Fruit fly (Drosophila melanogaster) whole organism, embryonic: ENCODE results near the gene CG45490.

ENCODE experiments used
- B-H2 ChIP-seq: fragments of 200-800 bp; sonication (Bioruptor generic); optimal IDR thresholded peaks from 2 replicates; lab custom pipeline; 2018; ENCODE audit warnings: missing biosample characterization, mild to moderate bottlenecking, missing genetic modification characterization
- CG10543 ChIP-seq: fragments of 200-800 bp; sonication (Bioruptor generic); optimal IDR thresholded peaks from 3 replicates; lab custom pipeline; 2017; ENCODE audit warnings: missing biosample characterization, mild to moderate bottlenecking, missing genetic modification characterization, moderate library complexity
- CG11398 ChIP-seq: fragments of 200-800 bp; sonication (Bioruptor generic); optimal IDR thresholded peaks from 2 replicates; lab custom pipeline; 2016; ENCODE audit warnings: missing biosample characterization, missing genetic modification characterization
- CG12769 ChIP-seq: fragments of 200-800 bp; sonication (Bioruptor generic); optimal IDR thresholded peaks from 2 replicates; lab custom pipeline; 2019; ENCODE audit warnings: missing biosample characterization, mild to moderate bottlenecking, missing genetic modification characterization, moderate library complexity
- CG14014 ChIP-seq: fragments of 200-800 bp; sonication (Bioruptor generic); IDR thresholded peaks from 2 replicates; pipeline ENCODE4 v1.3.6; 2022; ENCODE audit warnings: missing biosample characterization, missing genetic modification characterization
- CG14860 ChIP-seq: fragments of 200-800 bp; sonication (Bioruptor generic); IDR thresholded peaks from 3 replicates; pipeline ENCODE4 v1.3.6; 2022; ENCODE audit warnings: missing biosample characterization, missing genetic modification characterization; ENCODE audit not compliant: partially characterized antibody
- CG15601 ChIP-seq: fragments of 200-800 bp; sonication (Bioruptor generic); optimal IDR thresholded peaks from 3 replicates; lab custom pipeline; 2019; ENCODE audit warnings: missing biosample characterization, mild to moderate bottlenecking, missing genetic modification characterization, moderate library complexity
- CG16779 ChIP-seq: fragments of 200-800 bp; sonication (Bioruptor generic); IDR thresholded peaks from 2 replicates; pipeline ENCODE4 v1.3.6; 2022; ENCODE audit warnings: missing biosample characterization, missing genetic modification characterization
- CG16863 ChIP-seq: fragments of 200-800 bp; sonication (Bioruptor generic); optimal IDR thresholded peaks from 3 replicates; lab custom pipeline; 2016; ENCODE audit warnings: missing biosample characterization, missing genetic modification characterization
- CG2116 ChIP-seq: fragments of 200-800 bp; sonication (Bioruptor generic); optimal IDR thresholded peaks from 3 replicates; lab custom pipeline; 2018; ENCODE audit warnings: missing biosample characterization, mild to moderate bottlenecking, missing genetic modification characterization
- CG42726 ChIP-seq: fragments of 200-800 bp; sonication (Bioruptor generic); IDR thresholded peaks from 2 replicates; pipeline ENCODE4 v1.3.6; 2022; ENCODE audit warnings: missing biosample characterization, missing genetic modification characterization; ENCODE audit not compliant: partially characterized antibody
- CG6175 ChIP-seq: fragments of 200-800 bp; sonication (Bioruptor generic); IDR thresholded peaks from 3 replicates; pipeline ENCODE4 v1.3.6; 2022; ENCODE audit warnings: missing biosample characterization, missing genetic modification characterization
- CG7963 ChIP-seq: fragments of 200-800 bp; sonication (Bioruptor generic); IDR thresholded peaks from 3 replicates; pipeline ENCODE4 v1.3.6; 2022; ENCODE audit warnings: missing biosample characterization, missing genetic modification characterization; ENCODE audit not compliant: partially characterized antibody
- CG8765 ChIP-seq: fragments of 200-800 bp; sonication (Bioruptor generic); IDR thresholded peaks from 2 replicates; pipeline ENCODE4 v1.3.6; 2022; ENCODE audit warnings: missing biosample characterization, missing genetic modification characterization
- CG9437 ChIP-seq: fragments of 200-800 bp; sonication (Bioruptor generic); optimal IDR thresholded peaks from 2 replicates; lab custom pipeline; 2018; ENCODE audit warnings: missing biosample characterization, mild to moderate bottlenecking, missing genetic modification characterization
- Dip3 ChIP-seq: fragments of 200-800 bp; sonication (Bioruptor generic); optimal IDR thresholded peaks from 3 replicates; lab custom pipeline; 2016; ENCODE audit warnings: missing biosample characterization, missing genetic modification characterization
- Eip74EF ChIP-seq, 2 experiments: fragments of 200-800 bp in 1 of 2; fragments of >200 bp in 1 of 2; sonication (Bioruptor generic) in 1 of 2; optimal IDR thresholded peaks; 2 replicates each; lab custom pipeline; 2017 to 2019; ENCODE audit warnings: missing biosample characterization in 2 of 2, missing genetic modification characterization in 2 of 2, mild to moderate bottlenecking in 1 of 2, moderate library complexity in 1 of 2
- Ets97D ChIP-seq: fragments of 200-800 bp; sonication (Bioruptor generic); optimal IDR thresholded peaks from 3 replicates; lab custom pipeline; 2016; ENCODE audit warnings: missing biosample characterization, missing genetic modification characterization
- Fer1 ChIP-seq: fragments of 200-800 bp; sonication (Bioruptor generic); optimal IDR thresholded peaks from 2 replicates; lab custom pipeline; 2017; ENCODE audit warnings: missing biosample characterization, mild to moderate bottlenecking, missing genetic modification characterization
- Hmx ChIP-seq: fragments of 200-800 bp; sonication (Bioruptor generic); optimal IDR thresholded peaks from 2 replicates; lab custom pipeline; 2016; ENCODE audit warnings: missing biosample characterization, missing genetic modification characterization
- Kr ChIP-seq: fragments of 200-800 bp; sonication (Bioruptor generic); optimal IDR thresholded peaks from 2 replicates; lab custom pipeline; 2017; ENCODE audit warnings: missing biosample characterization, mild to moderate bottlenecking, missing genetic modification characterization
- Med ChIP-seq: fragments of 200-800 bp; sonication (Bioruptor generic); peaks from one replicate; lab custom pipeline; 2016; ENCODE audit warnings: missing biosample characterization, missing genetic modification characterization, mild to moderate bottlenecking, inconsistent platforms, moderate library complexity
- Meics ChIP-seq: fragments of 200-800 bp; sonication (Bioruptor generic); optimal IDR thresholded peaks from 2 replicates; lab custom pipeline; 2017; ENCODE audit warnings: missing biosample characterization, mild to moderate bottlenecking, missing genetic modification characterization
- Rfx ChIP-seq: fragments of 200-800 bp; sonication (Bioruptor generic); IDR thresholded peaks from 2 replicates; pipeline ENCODE4 v1.3.6; 2022; ENCODE audit warnings: missing biosample characterization, missing genetic modification characterization
- Scr ChIP-seq: fragments of 200-800 bp; sonication (Bioruptor generic); IDR thresholded peaks from 2 replicates; pipeline ENCODE4 v1.3.6; 2022; ENCODE audit warnings: missing biosample characterization, missing genetic modification characterization; ENCODE audit not compliant: partially characterized antibody
- Side ChIP-seq: fragments of 200-800 bp; sonication (Bioruptor generic); optimal IDR thresholded peaks from 2 replicates; lab custom pipeline; 2016; ENCODE audit warnings: missing biosample characterization, missing genetic modification characterization
- YL-1 ChIP-seq: fragments of 200-800 bp; sonication (Bioruptor generic); optimal IDR thresholded peaks from 3 replicates; lab custom pipeline; 2017; ENCODE audit warnings: missing biosample characterization, mild to moderate bottlenecking, missing genetic modification characterization
- ab ChIP-seq: fragments of 200-800 bp; sonication (Bioruptor generic); optimal IDR thresholded peaks from 2 replicates; lab custom pipeline; 2016; ENCODE audit warnings: missing biosample characterization, missing genetic modification characterization
- cg ChIP-seq: fragments of 200-800 bp; sonication (Bioruptor generic); optimal IDR thresholded peaks from 3 replicates; lab custom pipeline; 2019; ENCODE audit warnings: missing biosample characterization, mild to moderate bottlenecking, missing genetic modification characterization, moderate library complexity
- chinmo ChIP-seq: fragments of 200-800 bp; sonication (Bioruptor generic); IDR thresholded peaks from 4 replicates; pipeline ENCODE4 v1.3.6; 2022; ENCODE audit warnings: missing biosample characterization, missing genetic modification characterization; ENCODE audit not compliant: partially characterized antibody
- ci ChIP-seq: fragments of 200-800 bp; sonication (Bioruptor generic); IDR thresholded peaks from 3 replicates; pipeline ENCODE4 v1.3.6; 2022; ENCODE audit warnings: missing biosample characterization, missing genetic modification characterization
- ind ChIP-seq: fragments of 200-800 bp; sonication (Bioruptor generic); optimal IDR thresholded peaks from 3 replicates; lab custom pipeline; 2016; ENCODE audit warnings: missing biosample characterization, missing genetic modification characterization
- jumu ChIP-seq: fragments of 200-800 bp; sonication (Bioruptor generic); optimal IDR thresholded peaks from 3 replicates; lab custom pipeline; 2016; ENCODE audit warnings: missing biosample characterization, missing genetic modification characterization
- kni ChIP-seq: fragments of 200-800 bp; sonication (Bioruptor generic); optimal IDR thresholded peaks from 3 replicates; lab custom pipeline; 2017; ENCODE audit warnings: mild to moderate bottlenecking, missing biosample characterization, missing genetic modification reagents, missing genetic modification characterization
- row ChIP-seq: fragments of 200-800 bp; sonication (Bioruptor generic); IDR thresholded peaks from 3 replicates; pipeline ENCODE4 v1.3.6; 2022; ENCODE audit warnings: missing biosample characterization, missing genetic modification characterization
- sd ChIP-seq: fragments of 200-800 bp; sonication (Bioruptor generic); optimal IDR thresholded peaks from 3 replicates; lab custom pipeline; 2018; ENCODE audit warnings: missing biosample characterization, mild to moderate bottlenecking, missing genetic modification characterization, moderate library complexity
- sr ChIP-seq: fragments of 200-800 bp; sonication (Bioruptor generic); IDR thresholded peaks from 3 replicates; pipeline ENCODE4 v1.3.6; 2022; ENCODE audit warnings: missing biosample characterization, missing genetic modification characterization
- vnd ChIP-seq: fragments of 200-800 bp; sonication (Bioruptor generic); IDR thresholded peaks from 3 replicates; pipeline ENCODE4 v1.3.6; 2022; ENCODE audit warnings: missing biosample characterization, missing genetic modification characterization; ENCODE audit not compliant: partially characterized antibody
- vvl ChIP-seq: fragments of 200-800 bp; sonication (Bioruptor generic); IDR thresholded peaks from 2 replicates; pipeline ENCODE4 v1.3.6; 2022; ENCODE audit warnings: missing biosample characterization, missing genetic modification characterization

CG45490 gene

dm6 chrX:19897328-19897990 is 36.6 kb downstream of the CG45490 start (continued):
- TF ChIP-seq ind (GFP tag; lab: Kevin White, UChicago) (no peak), CG6175 (GFP tag; lab: Robert Waterston, UW) (0 out of 3 replicates have a peak, but pooled peaks have one; percentile 12), row (GFP tag; lab: Robert Waterston, UW) (peak; percentile 85; the same call in 2 of the 3 replicates), cg (GFP tag; lab: Kevin White, UChicago) (peak; percentile 20), Rfx (GFP tag; lab: Robert Waterston, UW) (0 out of 2 replicates have a peak, but pooled peaks have one; percentile 11), CG10543 (peak; percentile 15), vnd (GFP tag; lab: Robert Waterston, UW) (0 out of 3 replicates have a peak, but pooled peaks have one; percentile 9)

- TF ChIP-seq B-H2 (no peak), CG12769 (tag; lab: Kevin White, UChicago) (peak; percentile 67), ci (GFP tag; lab: Robert Waterston, UW) (no peak), Med (GFP tag; lab: Kevin White, UChicago) (peak; percentile 51), jumu (no peak), CG15601 (tag; lab: Kevin White, UChicago) (no peak), Ets97D (GFP tag; lab: Kevin White, UChicago) (no peak), Eip74EF (GFP tag; optimal IDR thresholded peaks at IDR 0.05; lab: Kevin White, UChicago) (peak in 1 of 2 experiments; percentile 51), CG42726 (GFP tag; lab: Robert Waterston, UW) (no peak), CG11398 (GFP tag; lab: Kevin White, UChicago) (no peak), chinmo (GFP tag; lab: Robert Waterston, UW) (0 out of 4 replicates have a peak, but pooled peaks have one; percentile 50), CG16779 (no peak), sr (0 out of 3 replicates have a peak, but pooled peaks have one; percentile 21), Fer1 (GFP tag; lab: Kevin White, UChicago) (no peak), ab (GFP tag; lab: Kevin White, UChicago) (no peak), CG2116 (GFP tag; lab: Kevin White, UChicago) (no peak), Hmx (GFP tag; lab: Kevin White, UChicago) (no peak), kni (no peak), CG8765 (GFP tag; lab: Robert Waterston, UW) (no peak), Dip3 (GFP tag; lab: Kevin White, UChicago) (no peak), CG7963 (no peak), Kr (GFP tag; lab: Kevin White, UChicago) (no peak), CG14860 (GFP tag; lab: Robert Waterston, UW) (no peak), CG16863 (GFP tag; lab: Kevin White, UChicago) (no peak), YL-1 (GFP tag; lab: Kevin White, UChicago) (no peak), vvl (GFP tag; lab: Robert Waterston, UW) (peak; percentile 38; the same call in 1 of the 2 replicates), sd (peak; percentile 78), Side (GFP tag; lab: Kevin White, UChicago) (no peak), CG14014 (no peak), Scr (GFP tag; lab: Robert Waterston, UW) (no peak), Meics (GFP tag; lab: Kevin White, UChicago) (no peak), CG9437 (GFP tag; lab: Kevin White, UChicago) (no peak)
Observed at dm6 chrX:19892070-19892469, 42.0 kb downstream of the CG45490 start.
